Worm (Caenorhabditis elegans) whole organism, L1 larva: ENCODE measurements around the gene mec-3.

ENCODE experiments used
- elt-3 ChIP-seq, 6 experiments: fragments of 150-350 bp in 1 of 6; sonication (generic microtip); optimal IDR thresholded peaks; 2 replicates each; lab custom pipeline; 2017 to 2018; ENCODE audit warnings: missing biosample characterization in 6 of 6, missing genetic modification characterization in 6 of 6, inconsistent platforms in 1 of 6
- lir-3 ChIP-seq: sonication (generic microtip); optimal IDR thresholded peaks from 2 replicates; lab custom pipeline; 2016; ENCODE audit warnings: mild to moderate bottlenecking, missing genetic modification characterization, moderate library complexity, missing compliant biosample characterization; ENCODE audit not compliant: poor library complexity
- mab-9 ChIP-seq: fragments of 200-800 bp; sonication (Bioruptor generic); IDR thresholded peaks from 2 replicates; pipeline ENCODE4 v1.3.6; 2022; ENCODE audit warnings: missing genetic modification reagents, missing genetic modification characterization, missing compliant biosample characterization
- mdl-1 ChIP-seq, 2 experiments: fragments of 150-350 bp; optimal IDR thresholded peaks; 2 replicates each; lab custom pipeline; 2014 to 2017; ENCODE audit warnings: missing biosample characterization in 2 of 2, missing genetic modification characterization in 2 of 2, inconsistent platforms in 1 of 2
- mep-1 ChIP-seq: fragments of 150-350 bp; optimal IDR thresholded peaks from 2 replicates; lab custom pipeline; 2014; ENCODE audit warnings: missing biosample characterization, missing genetic modification characterization
- nhr-11 ChIP-seq: fragments of 150-350 bp; optimal IDR thresholded peaks from 2 replicates; lab custom pipeline; 2014; ENCODE audit warnings: missing biosample characterization, missing genetic modification characterization
- nhr-76 ChIP-seq: sonication (generic microtip); optimal IDR thresholded peaks from 2 replicates; lab custom pipeline; 2017; ENCODE audit warnings: missing biosample characterization, missing genetic modification characterization
- pqm-1 ChIP-seq: sonication (generic microtip); optimal IDR thresholded peaks from 3 replicates; lab custom pipeline; 2017; ENCODE audit warnings: missing biosample characterization, missing genetic modification characterization
- skn-1 ChIP-seq: fragments of 150-350 bp; optimal IDR thresholded peaks from 2 replicates; lab custom pipeline; 2014; ENCODE audit warnings: missing biosample characterization, missing genetic modification characterization
- unc-130 ChIP-seq: fragments of 150-350 bp; optimal IDR thresholded peaks from 2 replicates; lab custom pipeline; 2017; ENCODE audit warnings: missing biosample characterization, missing genetic modification characterization, inconsistent platforms
- unc-62 ChIP-seq: fragments of 150-350 bp; optimal IDR thresholded peaks from 2 replicates; lab custom pipeline; 2014; ENCODE audit warnings: missing biosample characterization, missing genetic modification reagents, missing genetic modification characterization

- TF ChIP-seq pqm-1 (tag; lab: Kevin White, UChicago) (no peak), unc-62 (no peak), skn-1 (tag; lab: Kevin White, UChicago) (no peak), elt-3 (tag; optimal IDR thresholded peaks at IDR 0.05; lab: Kevin White, UChicago) (no peak), unc-130 (tag; lab: Kevin White, UChicago) (no peak), nhr-11 (tag; lab: Kevin White, UChicago) (no peak), nhr-76 (tag; lab: Kevin White, UChicago) (no peak), mep-1 (tag; lab: Kevin White, UChicago) (no peak), mdl-1 (tag; optimal IDR thresholded peaks at IDR 0.05; lab: Kevin White, UChicago) (no peak), lir-3 (no peak), mab-9 (GFP tag; lab: Robert Waterston, UW) (no peak)
Measured at ce11 chrIV:10437114-10437513, 24.6 kb downstream of the mec-3 start.
